Fruit fly (Drosophila melanogaster) whole organism, embryonic: Measurements from ENCODE around the gene CG10041.
A peak's percentile ranks its signal among the peaks of the same experiment; 100 is the strongest.

Source experiments
- Bdp1 ChIP-seq: fragments of 200-800 bp; sonication (Bioruptor generic); optimal IDR thresholded peaks from 3 replicates; lab custom pipeline; 2016; ENCODE audit warnings: missing biosample characterization, missing genetic modification characterization
- Bgb ChIP-seq: fragments of 200-800 bp; sonication (Bioruptor generic); IDR thresholded peaks from 2 replicates; pipeline ENCODE4 v1.3.6; 2022; ENCODE audit warnings: missing biosample characterization, missing genetic modification characterization; ENCODE audit not compliant: partially characterized antibody
- CG10366 ChIP-seq: fragments of 200-800 bp; sonication (Bioruptor generic); IDR thresholded peaks from 2 replicates; pipeline ENCODE4 v1.3.6; 2022; ENCODE audit warnings: missing biosample characterization, missing genetic modification characterization
- CG10431 ChIP-seq: fragments of 200-800 bp; sonication (Bioruptor generic); optimal IDR thresholded peaks from 3 replicates; lab custom pipeline; 2018; ENCODE audit warnings: missing biosample characterization, mild to moderate bottlenecking, missing genetic modification characterization
- CG11456 ChIP-seq: fragments of 200-800 bp; sonication (Bioruptor generic); IDR thresholded peaks from 3 replicates; pipeline ENCODE4 v1.3.6; 2022; ENCODE audit warnings: missing biosample characterization, missing genetic modification characterization
- CG12299 ChIP-seq: fragments of 200-800 bp; sonication (Bioruptor generic); optimal IDR thresholded peaks from 2 replicates; lab custom pipeline; 2018; ENCODE audit warnings: missing biosample characterization, mild to moderate bottlenecking, missing genetic modification characterization
- CG13287 ChIP-seq: fragments of 200-800 bp; sonication (Bioruptor generic); IDR thresholded peaks from 2 replicates; pipeline ENCODE4 v1.3.6; 2022; ENCODE audit warnings: missing biosample characterization, missing genetic modification characterization; ENCODE audit not compliant: partially characterized antibody
- CG14441 ChIP-seq: fragments of 200-800 bp; sonication (Bioruptor generic); IDR thresholded peaks from 2 replicates; pipeline ENCODE4 v1.3.6; 2022; ENCODE audit warnings: missing biosample characterization, missing genetic modification characterization
- CG15011 ChIP-seq: fragments of 200-800 bp; sonication (Bioruptor generic); optimal IDR thresholded peaks from 3 replicates; lab custom pipeline; 2018; ENCODE audit warnings: missing biosample characterization, mild to moderate bottlenecking, missing genetic modification characterization
- CG16813 ChIP-seq: fragments of 200-800 bp; sonication (Bioruptor generic); IDR thresholded peaks from 3 replicates; pipeline ENCODE4 v1.3.6; 2022; ENCODE audit warnings: missing biosample characterization, missing genetic modification characterization; ENCODE audit not compliant: partially characterized antibody
- CG17361 ChIP-seq: fragments of 200-800 bp; sonication (Bioruptor generic); IDR thresholded peaks from 3 replicates; pipeline ENCODE4 v1.3.6; 2022; ENCODE audit warnings: missing biosample characterization, missing genetic modification characterization
- CG17385 ChIP-seq: fragments of 200-800 bp; sonication (Bioruptor generic); optimal IDR thresholded peaks from 3 replicates; lab custom pipeline; 2018; ENCODE audit warnings: missing biosample characterization, mild to moderate bottlenecking, missing genetic modification characterization
- CG31224 ChIP-seq: fragments of 200-800 bp; sonication (Bioruptor generic); IDR thresholded peaks from 2 replicates; pipeline ENCODE4 v1.3.6; 2022; ENCODE audit warnings: missing biosample characterization, missing genetic modification characterization
- CG31388 ChIP-seq: fragments of 200-800 bp; sonication (Bioruptor generic); optimal IDR thresholded peaks from 2 replicates; lab custom pipeline; 2016; ENCODE audit warnings: missing biosample characterization, missing genetic modification characterization
- CG32767 ChIP-seq: fragments of 200-800 bp; sonication (Bioruptor generic); IDR thresholded peaks from 2 replicates; pipeline ENCODE4 v1.3.6; 2022; ENCODE audit warnings: missing biosample characterization, missing genetic modification characterization
- CG4730 ChIP-seq: fragments of 200-800 bp; sonication (Bioruptor generic); IDR thresholded peaks from 2 replicates; pipeline ENCODE4 v1.3.6; 2022; ENCODE audit warnings: missing biosample characterization, missing genetic modification characterization
- CG5245 ChIP-seq: fragments of 200-800 bp; sonication (Bioruptor generic); optimal IDR thresholded peaks from 3 replicates; lab custom pipeline; 2016; ENCODE audit warnings: missing biosample characterization, missing genetic modification characterization
- CG6175 ChIP-seq: fragments of 200-800 bp; sonication (Bioruptor generic); IDR thresholded peaks from 3 replicates; pipeline ENCODE4 v1.3.6; 2022; ENCODE audit warnings: missing biosample characterization, missing genetic modification characterization
- CG6654 ChIP-seq: fragments of 200-800 bp; sonication (Bioruptor generic); optimal IDR thresholded peaks from 2 replicates; lab custom pipeline; 2017; ENCODE audit warnings: missing biosample characterization, mild to moderate bottlenecking, missing genetic modification characterization
- CG6683 ChIP-seq: fragments of 200-800 bp; sonication (Bioruptor generic); optimal IDR thresholded peaks from 2 replicates; lab custom pipeline; 2017; ENCODE audit warnings: missing biosample characterization, mild to moderate bottlenecking, missing genetic modification characterization, missing genetic modification reagents
- CG7987 ChIP-seq: fragments of 200-800 bp; sonication (Bioruptor generic); optimal IDR thresholded peaks from 2 replicates; lab custom pipeline; 2018; ENCODE audit warnings: missing biosample characterization, mild to moderate bottlenecking, missing genetic modification characterization, moderate library complexity
- CG8089 ChIP-seq: fragments of 200-800 bp; sonication (Bioruptor generic); optimal IDR thresholded peaks from 3 replicates; lab custom pipeline; 2016; ENCODE audit warnings: missing biosample characterization, missing genetic modification characterization
- CG8359 ChIP-seq: fragments of 200-800 bp; sonication (Bioruptor generic); optimal IDR thresholded peaks from 2 replicates; lab custom pipeline; 2017; ENCODE audit warnings: missing biosample characterization, mild to moderate bottlenecking, missing genetic modification characterization, borderline replicate concordance
- CG9609 ChIP-seq: fragments of 200-800 bp; sonication (Bioruptor generic); optimal IDR thresholded peaks from 3 replicates; lab custom pipeline; 2016; ENCODE audit warnings: missing biosample characterization, missing genetic modification characterization
- CTCF ChIP-seq: fragments of 200-800 bp; sonication (Bioruptor generic); optimal IDR thresholded peaks from 2 replicates; lab custom pipeline; 2017; ENCODE audit warnings: missing biosample characterization, mild to moderate bottlenecking, missing genetic modification characterization, moderate library complexity
- Drgx ChIP-seq: fragments of 200-800 bp; sonication (Bioruptor generic); IDR thresholded peaks from 2 replicates; pipeline ENCODE4 v1.3.6; 2022; ENCODE audit warnings: missing biosample characterization, missing genetic modification characterization
- Hmx ChIP-seq: fragments of 200-800 bp; sonication (Bioruptor generic); optimal IDR thresholded peaks from 2 replicates; lab custom pipeline; 2016; ENCODE audit warnings: missing biosample characterization, missing genetic modification characterization
- Hr78 ChIP-seq, 2 experiments: fragments of 200-800 bp in 1 of 2; fragments of >200 bp in 1 of 2; sonication (Bioruptor generic) in 1 of 2; optimal IDR thresholded peaks; 2 replicates each; lab custom pipeline; 2017 to 2019; ENCODE audit warnings: missing biosample characterization in 2 of 2, missing genetic modification characterization in 2 of 2, mild to moderate bottlenecking in 1 of 2, moderate library complexity in 1 of 2
- MESR4 ChIP-seq: fragments of 200-800 bp; sonication (Bioruptor generic); optimal IDR thresholded peaks from 2 replicates; lab custom pipeline; 2018; ENCODE audit warnings: missing biosample characterization, mild to moderate bottlenecking, missing genetic modification characterization, moderate library complexity
- Mes4 ChIP-seq: fragments of 200-800 bp; sonication (Bioruptor generic); optimal IDR thresholded peaks from 2 replicates; lab custom pipeline; 2016; ENCODE audit warnings: missing biosample characterization, missing genetic modification characterization
- Trl ChIP-seq, 3 experiments: fragments of >200 bp in 2 of 3; fragments of 200-800 bp in 1 of 3; sonication (Bioruptor generic) in 1 of 3; optimal IDR thresholded peaks; 2 replicates in 1 of 3; 3 replicates in 2 of 3; lab custom pipeline; 2016 to 2017; ENCODE audit warnings: missing biosample characterization in 1 of 3, missing genetic modification characterization in 1 of 3
- amos ChIP-seq: fragments of 200-800 bp; sonication (Bioruptor generic); IDR thresholded peaks from 2 replicates; pipeline ENCODE4 v1.3.6; 2022; ENCODE audit warnings: missing biosample characterization, missing genetic modification characterization; ENCODE audit not compliant: partially characterized antibody
- aop ChIP-seq: fragments of 200-800 bp; sonication (Bioruptor generic); IDR thresholded peaks from 2 replicates; pipeline ENCODE4 v1.3.6; 2022; ENCODE audit warnings: missing biosample characterization, missing genetic modification characterization
- bbx ChIP-seq: fragments of 200-800 bp; sonication (Bioruptor generic); IDR thresholded peaks from 2 replicates; pipeline ENCODE4 v1.3.6; 2022; ENCODE audit warnings: missing biosample characterization, missing genetic modification characterization; ENCODE audit not compliant: partially characterized antibody
- crp ChIP-seq, 2 experiments: fragments of 200-800 bp; sonication (Bioruptor generic); optimal IDR thresholded peaks; 2 replicates in 1 of 2; 3 replicates in 1 of 2; lab custom pipeline; 2017; ENCODE audit warnings: missing biosample characterization in 2 of 2, missing genetic modification characterization in 2 of 2, mild to moderate bottlenecking in 1 of 2, moderate library complexity in 1 of 2
- danr ChIP-seq: fragments of 200-800 bp; sonication (Bioruptor generic); IDR thresholded peaks from 2 replicates; pipeline ENCODE4 v1.3.6; 2022; ENCODE audit warnings: missing biosample characterization, missing genetic modification characterization
- eve ChIP-seq, 2 experiments: fragments of >200 bp; optimal IDR thresholded peaks; 2 replicates each; lab custom pipeline; 2017; ENCODE audit warnings: missing biosample characterization in 2 of 2, missing genetic modification characterization in 2 of 2
- hb ChIP-seq: fragments of 200-800 bp; sonication (Bioruptor generic); IDR thresholded peaks from 3 replicates; pipeline ENCODE4 v1.3.6; 2022; ENCODE audit warnings: missing biosample characterization, missing genetic modification characterization; ENCODE audit not compliant: partially characterized antibody
- kah ChIP-seq: fragments of 200-800 bp; sonication (Bioruptor generic); optimal IDR thresholded peaks from 2 replicates; lab custom pipeline; 2018; ENCODE audit warnings: missing biosample characterization, mild to moderate bottlenecking, missing genetic modification characterization
- knrl ChIP-seq: fragments of 200-800 bp; sonication (Bioruptor generic); IDR thresholded peaks from 3 replicates; pipeline ENCODE4 v1.3.6; 2022; ENCODE audit warnings: missing biosample characterization, missing genetic modification characterization; ENCODE audit not compliant: partially characterized antibody
- mld ChIP-seq: fragments of 200-800 bp; sonication (Bioruptor generic); IDR thresholded peaks from 3 replicates; pipeline ENCODE4 v1.3.6; 2022; ENCODE audit warnings: missing biosample characterization, missing genetic modification characterization; ENCODE audit not compliant: partially characterized antibody
- pb ChIP-seq: fragments of 200-800 bp; sonication (Bioruptor generic); optimal IDR thresholded peaks from 3 replicates; lab custom pipeline; 2016; ENCODE audit warnings: missing biosample characterization, missing genetic modification characterization
- prd ChIP-seq, 3 experiments: fragments of >200 bp in 2 of 3; fragments of 200-800 bp in 1 of 3; sonication (Bioruptor generic) in 1 of 3; optimal IDR thresholded peaks in 2 of 3; IDR thresholded peaks in 1 of 3; 2 replicates in 2 of 3; 3 replicates in 1 of 3; pipeline versions ENCODE4 v1.3.6 to Lab custom; 2017 to 2022; ENCODE audit warnings: missing biosample characterization in 1 of 3, missing genetic modification characterization in 1 of 3
- stwl ChIP-seq: fragments of 200-800 bp; sonication (Bioruptor generic); optimal IDR thresholded peaks from 3 replicates; lab custom pipeline; 2018; ENCODE audit warnings: missing biosample characterization, mild to moderate bottlenecking, missing genetic modification characterization, moderate library complexity
- trh ChIP-seq: fragments of 200-800 bp; sonication (Bioruptor generic); optimal IDR thresholded peaks from 2 replicates; lab custom pipeline; 2016; ENCODE audit warnings: missing biosample characterization, missing genetic modification characterization

The CG10041 gene

dm6 chr3R:12386965-12387364 lies 35.1 kb upstream of the CG10041 start, which contains the start of gene CG33098:
TSS of gene CG33098 (plus strand) at chr3R:12387188.
- TF ChIP-seq CG15011 (GFP tag; lab: Kevin White, UChicago) = no peak
- TF ChIP-seq CG8359 (GFP tag; lab: Kevin White, UChicago) = peak; percentile 97
- TF ChIP-seq, all 482 proteins: peak for 1

- no peak for TF ChIP-seq Bdp1 (GFP tag; lab: Kevin White, UChicago)
- TF ChIP-seq CG10366 (GFP tag; lab: Robert Waterston, UW) = no peak
- TF ChIP-seq trh (GFP tag; lab: Kevin White, UChicago) = no peak
- no peak for TF ChIP-seq CG10431 (GFP tag; lab: Kevin White, UChicago)
- TF ChIP-seq CG32767 (GFP tag; lab: Robert Waterston, UW) = no peak
- no peak for TF ChIP-seq mld (GFP tag; lab: Robert Waterston, UW)
- TF ChIP-seq CG6683 (GFP tag; lab: Kevin White, UChicago) = no peak
- no peak for TF ChIP-seq MESR4
- no peak for TF ChIP-seq Hmx (GFP tag; lab: Kevin White, UChicago)
- TF ChIP-seq Trl (optimal IDR thresholded peaks at IDR 0.05; lab: Kevin White, UChicago) = no peak
- TF ChIP-seq Trl (GFP tag; optimal IDR thresholded peaks at IDR 0.05; lab: Kevin White, UChicago) = no peak
- TF ChIP-seq, all 482 proteins: peak for 0
Observed at dm6 chr3R:12385949-12386348, 34.0 kb upstream of the CG10041 start, which contains the start of gene Sol1. TSS of gene Sol1 (plus strand) at chr3R:12386249.

dm6 chr3R:12384274-12384673 lies 32.4 kb upstream of the CG10041 start:
- no peak for TF ChIP-seq hb
- TF ChIP-seq CG7987 = no peak
- no peak for TF ChIP-seq CG17361 (GFP tag; lab: Robert Waterston, UW)
- no peak for TF ChIP-seq CG5245 (GFP tag; lab: Kevin White, UChicago)
- no peak for TF ChIP-seq CG4730 (GFP tag; lab: Robert Waterston, UW)
- no peak for TF ChIP-seq Mes4
- TF ChIP-seq CG12299 (tag; lab: Kevin White, UChicago) = no peak
- TF ChIP-seq CG6175 (GFP tag; lab: Robert Waterston, UW) = peak; percentile 75; the same call in 1 of the 3 replicates
- no peak for TF ChIP-seq crp (GFP tag; optimal IDR thresholded peaks at IDR 0.05; lab: Kevin White, UChicago)
- no peak for TF ChIP-seq CG31388 (GFP tag; lab: Kevin White, UChicago)
- 0 out of 2 replicates have a peak, but pooled peaks have one; percentile 24 for TF ChIP-seq Drgx (GFP tag; lab: Robert Waterston, UW)
- no peak for TF ChIP-seq CG31224 (GFP tag; lab: Robert Waterston, UW)
- TF ChIP-seq danr (GFP tag; lab: Robert Waterston, UW) = no peak
- no peak for TF ChIP-seq eve (GFP tag; optimal IDR thresholded peaks at IDR 0.05; lab: Kevin White, UChicago)

- TF ChIP-seq CTCF (GFP tag; lab: Kevin White, UChicago) (peak; percentile 71), CG11456 (GFP tag; lab: Robert Waterston, UW) (no peak), prd (optimal IDR thresholded peaks at IDR 0.05; lab: Kevin White, UChicago) (no peak), prd (GFP tag; IDR thresholded peaks at IDR 0.05; lab: Robert Waterston, UW) (no peak), Bgb (peak; percentile 20; the same call in 1 of the 2 replicates), pb (GFP tag; lab: Kevin White, UChicago) (no peak), bbx (GFP tag; lab: Robert Waterston, UW) (no peak), CG17385 (GFP tag; lab: Kevin White, UChicago) (no peak), CG9609 (no peak), aop (GFP tag; lab: Robert Waterston, UW) (no peak), CG8089 (GFP tag; lab: Kevin White, UChicago) (no peak), stwl (tag; lab: Kevin White, UChicago) (peak; percentile 39), CG6654 (GFP tag; lab: Kevin White, UChicago) (no peak), CG13287 (peak; percentile 21; the same call in 1 of the 2 replicates), Hr78 (GFP tag; optimal IDR thresholded peaks at IDR 0.05; lab: Kevin White, UChicago) (no peak), CG16813 (GFP tag; lab: Robert Waterston, UW) (peak; percentile 31; the same call in 1 of the 3 replicates), knrl (GFP tag; lab: Robert Waterston, UW) (peak; percentile 27; the same call in 1 of the 3 replicates), amos (GFP tag; lab: Robert Waterston, UW) (peak; percentile 60), CG14441 (GFP tag; lab: Robert Waterston, UW) (no peak), kah (GFP tag; lab: Kevin White, UChicago) (no peak)
Observed at dm6 chr3R:12383784-12384183, 31.9 kb upstream of the CG10041 start.
